Worm (Caenorhabditis elegans): ENCODE results near the gene C10A4.2.

DNA sequence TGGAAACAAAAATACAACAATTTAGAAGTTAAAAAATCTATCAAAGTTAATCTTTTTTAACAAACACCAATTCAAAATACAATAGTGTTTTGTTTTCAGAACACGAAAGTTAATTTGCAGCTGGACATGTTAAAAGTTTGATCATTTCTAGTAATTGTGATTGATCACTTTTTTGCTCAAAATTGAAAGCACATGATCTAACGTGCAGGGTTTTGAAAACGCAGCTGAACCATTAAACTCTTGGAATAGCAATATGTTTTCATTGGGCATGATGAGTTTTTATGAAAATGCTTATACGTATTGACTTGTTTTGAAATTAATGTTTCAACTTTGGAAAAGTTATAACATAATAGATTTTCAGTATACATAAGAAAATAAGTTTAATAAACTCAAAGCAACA, 37.3 kb downstream of the C10A4.2 start:
- TF ChIP-seq T22C8.4 (GFP tag; IDR thresholded peaks at IDR 0.05) (no peak), tab-1 (GFP tag; IDR thresholded peaks at IDR 0.05) (no peak), ztf-23 (GFP tag; IDR thresholded peaks at IDR 0.05) (no peak), flt-1 (GFP tag; IDR thresholded peaks at IDR 0.05) (no peak), cog-1 (tag; optimal IDR thresholded peaks at IDR 0.05) (no peak), med-1 (GFP tag; optimal IDR thresholded peaks at IDR 0.05; ENCODE audit: insufficient read depth) (no peak), ztf-29 (GFP tag; IDR thresholded peaks at IDR 0.05) (no peak), ref-1 (GFP tag; conservative IDR thresholded peaks at IDR 0.05) (no peak)
